Worm (Caenorhabditis elegans) whole organism, mixed stage, embryonic: ENCODE measurements around the gene idpp-11.

Source experiments
- M03D4.4 ChIP-seq: sonication (generic microtip); optimal IDR thresholded peaks from 2 replicates; lab custom pipeline; 2017; ENCODE audit warnings: mild to moderate bottlenecking, missing genetic modification characterization, missing compliant biosample characterization
- bed-3 ChIP-seq: fragments of 200-800 bp; sonication (Bioruptor generic); optimal IDR thresholded peaks from 3 replicates; lab custom pipeline; 2018; ENCODE audit warnings: mild to moderate bottlenecking, missing genetic modification characterization, moderate library complexity, missing compliant biosample characterization
- blmp-1 ChIP-seq: fragments of 150-350 bp; optimal IDR thresholded peaks from 2 replicates; lab custom pipeline; 2014; ENCODE audit warnings: missing biosample characterization, missing genetic modification characterization
- ceh-39 ChIP-seq: fragments of 150-350 bp; optimal IDR thresholded peaks from 2 replicates; lab custom pipeline; 2014; ENCODE audit warnings: missing biosample characterization, missing genetic modification characterization
- ceh-43 ChIP-seq: fragments of 200-800 bp; sonication (Bioruptor generic); optimal IDR thresholded peaks from 2 replicates; lab custom pipeline; 2018; ENCODE audit warnings: mild to moderate bottlenecking, missing genetic modification characterization, moderate library complexity, missing compliant biosample characterization
- ceh-83 ChIP-seq: fragments of 200-800 bp; sonication (Bioruptor generic); optimal IDR thresholded peaks from 2 replicates; lab custom pipeline; 2018; ENCODE audit warnings: mild to moderate bottlenecking, missing genetic modification characterization, missing compliant biosample characterization
- ces-1 ChIP-seq: fragments of 150-350 bp; optimal IDR thresholded peaks from 2 replicates; lab custom pipeline; 2014; ENCODE audit warnings: missing biosample characterization, missing genetic modification reagents, missing genetic modification characterization
- cnd-1 ChIP-seq: fragments of 200-800 bp; sonication (Bioruptor generic); optimal IDR thresholded peaks from 2 replicates; lab custom pipeline; 2018; ENCODE audit warnings: mild to moderate bottlenecking, missing genetic modification characterization, missing compliant biosample characterization
- drap-1 ChIP-seq: fragments of 200-800 bp; sonication (Bioruptor generic); optimal IDR thresholded peaks from 3 replicates; lab custom pipeline; 2018; ENCODE audit warnings: mild to moderate bottlenecking, missing genetic modification characterization, missing compliant biosample characterization
- elt-1 ChIP-seq: sonication (generic microtip); optimal IDR thresholded peaks from 2 replicates; lab custom pipeline; 2017; ENCODE audit warnings: missing genetic modification characterization, mild to moderate bottlenecking, missing compliant biosample characterization, antibody characterized with exemption, moderate library complexity, borderline replicate concordance; ENCODE audit not compliant: insufficient read depth
- elt-3 ChIP-seq: fragments of 150-350 bp; optimal IDR thresholded peaks from 2 replicates; lab custom pipeline; 2014; ENCODE audit warnings: missing biosample characterization, missing genetic modification characterization
- flh-1 ChIP-seq: fragments of 200-800 bp; sonication (Bioruptor generic); optimal IDR thresholded peaks from 2 replicates; lab custom pipeline; 2018; ENCODE audit warnings: mild to moderate bottlenecking, missing genetic modification characterization, moderate library complexity, missing compliant biosample characterization
- ham-2 ChIP-seq: fragments of 200-800 bp; sonication (Bioruptor generic); optimal IDR thresholded peaks from 2 replicates; lab custom pipeline; 2018; ENCODE audit warnings: mild to moderate bottlenecking, missing genetic modification characterization, missing compliant biosample characterization
- hlh-1 ChIP-seq: fragments of 150-350 bp; optimal IDR thresholded peaks from 2 replicates; lab custom pipeline; 2014; ENCODE audit warnings: missing biosample characterization, missing genetic modification reagents, missing genetic modification characterization
- lin-13 ChIP-seq: fragments of 150-350 bp; optimal IDR thresholded peaks from 2 replicates; lab custom pipeline; 2014; ENCODE audit warnings: missing biosample characterization, missing genetic modification characterization
- lin-32 ChIP-seq: fragments of 200-800 bp; sonication (Bioruptor generic); optimal IDR thresholded peaks from 2 replicates; lab custom pipeline; 2018; ENCODE audit warnings: mild to moderate bottlenecking, missing genetic modification characterization, missing compliant biosample characterization
- lsy-2 ChIP-seq: fragments of 150-350 bp; optimal IDR thresholded peaks from 2 replicates; lab custom pipeline; 2014; ENCODE audit warnings: missing biosample characterization, missing genetic modification characterization
- mab-5 ChIP-seq: fragments of 150-350 bp; optimal IDR thresholded peaks from 2 replicates; lab custom pipeline; 2014; ENCODE audit warnings: missing biosample characterization, missing genetic modification characterization
- mep-1 ChIP-seq: fragments of 150-350 bp; optimal IDR thresholded peaks from 2 replicates; lab custom pipeline; 2017; ENCODE audit warnings: missing biosample characterization, missing genetic modification reagents, missing genetic modification characterization, inconsistent platforms
- mls-2 ChIP-seq: sonication (generic microtip); optimal IDR thresholded peaks from 2 replicates; lab custom pipeline; 2016; ENCODE audit warnings: mild to moderate bottlenecking, missing genetic modification characterization, moderate library complexity, missing compliant biosample characterization
- nhr-12 ChIP-seq: fragments of 150-350 bp; optimal IDR thresholded peaks from 2 replicates; lab custom pipeline; 2014; ENCODE audit warnings: missing biosample characterization, missing genetic modification characterization
- nhr-2 ChIP-seq: fragments of 150-350 bp; optimal IDR thresholded peaks from 2 replicates; lab custom pipeline; 2014; ENCODE audit warnings: missing biosample characterization, missing genetic modification characterization
- nhr-237 ChIP-seq: fragments of 150-350 bp; optimal IDR thresholded peaks from 2 replicates; lab custom pipeline; 2014; ENCODE audit warnings: missing biosample characterization, missing genetic modification characterization
- nhr-28 ChIP-seq: fragments of 150-350 bp; optimal IDR thresholded peaks from 2 replicates; lab custom pipeline; 2014; ENCODE audit warnings: missing biosample characterization, missing genetic modification characterization
- nhr-76 ChIP-seq: sonication (generic microtip); optimal IDR thresholded peaks from 2 replicates; lab custom pipeline; 2017; ENCODE audit warnings: missing biosample characterization, missing genetic modification characterization
- pha-4 ChIP-seq: fragments of 150-350 bp; optimal IDR thresholded peaks from 2 replicates; lab custom pipeline; 2018; ENCODE audit warnings: missing biosample characterization, missing genetic modification reagents, missing genetic modification characterization
- sem-2 ChIP-seq: fragments of 200-800 bp; sonication (Bioruptor generic); optimal IDR thresholded peaks from 2 replicates; lab custom pipeline; 2018; ENCODE audit warnings: mild to moderate bottlenecking, missing genetic modification characterization, missing compliant biosample characterization
- snpc-4 ChIP-seq: fragments of 150-350 bp; optimal IDR thresholded peaks from 2 replicates; lab custom pipeline; 2014; ENCODE audit warnings: missing biosample characterization, missing genetic modification characterization
- sptf-1 ChIP-seq: sonication (generic microtip); optimal IDR thresholded peaks from 2 replicates; lab custom pipeline; 2017; ENCODE audit warnings: mild to moderate bottlenecking, missing genetic modification characterization, moderate library complexity, missing compliant biosample characterization
- tbx-8 ChIP-seq: fragments of 200-800 bp; sonication (Bioruptor generic); optimal IDR thresholded peaks from 2 replicates; lab custom pipeline; 2018; ENCODE audit warnings: mild to moderate bottlenecking, missing genetic modification characterization, moderate library complexity, missing compliant biosample characterization
- unc-120 ChIP-seq: sonication (generic microtip); optimal IDR thresholded peaks from 2 replicates; lab custom pipeline; 2017; ENCODE audit warnings: missing genetic modification characterization, missing compliant biosample characterization; ENCODE audit not compliant: poor library complexity, severe bottlenecking
- unc-39 ChIP-seq: fragments of 150-350 bp; optimal IDR thresholded peaks from 2 replicates; lab custom pipeline; 2014; ENCODE audit warnings: missing biosample characterization, missing genetic modification characterization
- unc-62 ChIP-seq: fragments of 150-350 bp; optimal IDR thresholded peaks from 2 replicates; lab custom pipeline; 2014; ENCODE audit warnings: missing biosample characterization, missing genetic modification reagents, missing genetic modification characterization
- zip-8 ChIP-seq: fragments of 150-350 bp; optimal IDR thresholded peaks from 2 replicates; lab custom pipeline; 2014; ENCODE audit warnings: missing biosample characterization, missing genetic modification characterization
- ztf-11 ChIP-seq: fragments of 150-350 bp; optimal IDR thresholded peaks from 2 replicates; lab custom pipeline; 2014; ENCODE audit warnings: missing biosample characterization, missing genetic modification characterization

idpp-11 gene

DNA sequence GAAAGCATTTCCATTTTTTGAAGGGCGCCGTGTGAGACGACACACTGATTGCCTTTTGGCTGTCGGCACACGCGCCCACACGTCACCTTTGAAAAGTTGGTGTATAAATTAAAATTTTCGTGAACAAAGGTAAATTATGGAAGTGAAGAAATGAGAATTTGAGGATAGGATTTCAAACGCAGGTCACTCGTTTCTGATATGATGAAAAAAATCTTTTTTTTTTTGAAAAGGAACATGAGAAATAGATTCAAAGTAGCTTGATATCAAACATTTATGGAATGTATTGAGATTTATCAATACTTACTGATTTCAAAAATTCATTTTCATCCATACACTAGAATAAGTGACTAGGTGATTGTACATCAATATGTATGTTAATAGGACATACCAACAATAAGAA, 24.8 kb upstream of the idpp-11 start:
- TF ChIP-seq elt-3 (tag; lab: Kevin White, UChicago) (no peak), ceh-83 (GFP tag; lab: Kevin White, UChicago) (no peak), lsy-2 (no peak), nhr-12 (no peak), ham-2 (GFP tag; lab: Kevin White, UChicago) (no peak), elt-1 (tag; lab: Kevin White, UChicago) (no peak), unc-39 (tag; lab: Kevin White, UChicago) (no peak), tbx-8 (GFP tag; lab: Kevin White, UChicago) (no peak), blmp-1 (tag; lab: Kevin White, UChicago) (no peak), zip-8 (tag; lab: Kevin White, UChicago) (no peak), snpc-4 (tag; lab: Kevin White, UChicago) (no peak), cnd-1 (tag; lab: Kevin White, UChicago) (no peak)

DNA sequence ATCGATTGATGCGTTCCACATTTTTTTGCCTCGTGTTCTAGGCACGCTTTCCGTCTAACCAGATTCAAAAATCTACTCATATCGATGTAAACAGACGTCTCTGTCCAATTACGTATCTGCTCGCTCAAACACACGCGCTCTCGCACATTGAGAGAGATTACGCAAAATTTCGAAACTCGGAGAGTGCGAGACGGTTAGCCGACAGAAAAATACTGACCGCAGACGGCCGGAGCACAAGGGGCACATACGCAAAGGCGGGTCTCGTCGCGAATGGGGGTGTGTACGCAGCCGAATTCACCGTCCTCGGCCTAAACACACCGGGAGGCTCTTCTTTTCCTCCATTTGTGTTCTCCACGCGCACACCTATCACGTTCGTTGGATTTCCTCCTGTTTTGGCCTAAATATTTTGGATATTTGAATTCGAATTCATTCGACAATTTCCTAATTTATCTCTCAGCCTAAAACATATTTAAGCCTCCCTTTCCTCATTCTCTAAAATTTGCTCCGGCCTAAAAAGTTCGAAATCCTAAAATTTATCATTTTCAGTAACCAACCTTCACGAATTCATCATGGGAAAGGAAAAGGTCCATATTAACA, 19.1 kb upstream of the idpp-11 start, which contains the start of gene eef-1A.2:
eef-1A.2 (plus strand) TSS at position 547 of the 597 bp plus-strand sequence.
- TF ChIP-seq nhr-2 (tag; lab: Kevin White, UChicago) (peak; percentile 91), ceh-43 (peak; percentile 40), ham-2 (GFP tag; lab: Kevin White, UChicago) (peak; percentile 31), unc-62 (GFP tag; lab: Kevin White, UChicago) (peak; percentile 73), lsy-2 (peak; percentile 77), pha-4 (tag; lab: Kevin White, UChicago) (peak; percentile 93), nhr-237 (peak; percentile 74), tbx-8 (GFP tag; lab: Kevin White, UChicago) (peak; percentile 5), mep-1 (tag; lab: Kevin White, UChicago) (peak; percentile 90), nhr-28 (tag; lab: Kevin White, UChicago) (no peak), nhr-76 (tag; lab: Kevin White, UChicago) (no peak), snpc-4 (tag; lab: Kevin White, UChicago) (no peak), elt-1 (tag; lab: Kevin White, UChicago) (no peak), elt-3 (tag; lab: Kevin White, UChicago) (peak; percentile 49), lin-13 (tag; lab: Kevin White, UChicago) (peak; percentile 54), ceh-83 (GFP tag; lab: Kevin White, UChicago) (no peak), mls-2 (tag; lab: Kevin White, UChicago) (peak; percentile 82), M03D4.4 (peak; percentile 48), unc-120 (tag; lab: Kevin White, UChicago) (peak; percentile 64), sem-2 (GFP tag; lab: Kevin White, UChicago) (peak; percentile 26), hlh-1 (tag; lab: Kevin White, UChicago) (peak; percentile 82), bed-3 (GFP tag; lab: Kevin White, UChicago) (no peak), blmp-1 (tag; lab: Kevin White, UChicago) (no peak), ztf-11 (tag; lab: Kevin White, UChicago) (peak; percentile 47), ces-1 (GFP tag; lab: Kevin White, UChicago) (peak; percentile 94), ceh-39 (tag; lab: Kevin White, UChicago) (peak; percentile 97), lin-32 (GFP tag; lab: Kevin White, UChicago) (peak; percentile 27), flh-1 (GFP tag; lab: Kevin White, UChicago) (no peak), sptf-1 (tag; lab: Kevin White, UChicago) (peak; percentile 53), cnd-1 (tag; lab: Kevin White, UChicago) (peak; percentile 55), zip-8 (tag; lab: Kevin White, UChicago) (no peak), drap-1 (peak; percentile 71), nhr-12 (no peak), unc-39 (tag; lab: Kevin White, UChicago) (no peak), mab-5 (tag; lab: Kevin White, UChicago) (no peak)

DNA sequence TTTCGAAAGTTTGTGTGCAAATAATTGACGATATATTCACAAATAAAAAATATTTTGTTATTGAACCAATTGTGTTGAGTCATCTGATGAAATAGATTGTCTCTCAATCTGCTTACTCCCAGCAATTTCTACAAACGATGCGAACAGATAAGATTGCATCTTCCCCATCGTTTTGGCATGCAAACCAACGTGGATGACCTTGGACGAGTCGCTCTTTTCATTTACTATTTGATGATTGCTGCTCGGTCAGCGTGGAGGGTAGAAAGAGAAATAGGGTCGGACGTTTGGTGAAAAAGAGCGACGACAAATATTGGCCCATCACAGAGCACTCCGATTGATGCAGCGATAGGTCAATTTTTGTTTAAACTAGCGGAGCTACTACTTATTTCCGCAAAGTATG, 16.6 kb upstream of the idpp-11 start:
- peak; percentile 82 for TF ChIP-seq nhr-2 (tag; lab: Kevin White, UChicago)
- TF ChIP-seq unc-39 (tag; lab: Kevin White, UChicago), result no peak
- peak; percentile 47 for TF ChIP-seq hlh-1 (tag; lab: Kevin White, UChicago)
- peak; percentile 90 for TF ChIP-seq elt-1 (tag; lab: Kevin White, UChicago)
- peak; percentile 47 for TF ChIP-seq unc-62 (GFP tag; lab: Kevin White, UChicago)
- TF ChIP-seq unc-120 (tag; lab: Kevin White, UChicago), result peak; percentile 34
- no peak for TF ChIP-seq lin-13 (tag; lab: Kevin White, UChicago)
- peak; percentile 20 for TF ChIP-seq pha-4 (tag; lab: Kevin White, UChicago)
- TF ChIP-seq ham-2 (GFP tag; lab: Kevin White, UChicago), result peak; percentile 36
- TF ChIP-seq, all 35 proteins: peak for 7
